Fruit fly (Drosophila melanogaster): ENCODE measurements around the gene GCS1.
A peak's percentile ranks its signal among the peaks of the same experiment; 100 is the strongest.

The GCS1 gene

DNA sequence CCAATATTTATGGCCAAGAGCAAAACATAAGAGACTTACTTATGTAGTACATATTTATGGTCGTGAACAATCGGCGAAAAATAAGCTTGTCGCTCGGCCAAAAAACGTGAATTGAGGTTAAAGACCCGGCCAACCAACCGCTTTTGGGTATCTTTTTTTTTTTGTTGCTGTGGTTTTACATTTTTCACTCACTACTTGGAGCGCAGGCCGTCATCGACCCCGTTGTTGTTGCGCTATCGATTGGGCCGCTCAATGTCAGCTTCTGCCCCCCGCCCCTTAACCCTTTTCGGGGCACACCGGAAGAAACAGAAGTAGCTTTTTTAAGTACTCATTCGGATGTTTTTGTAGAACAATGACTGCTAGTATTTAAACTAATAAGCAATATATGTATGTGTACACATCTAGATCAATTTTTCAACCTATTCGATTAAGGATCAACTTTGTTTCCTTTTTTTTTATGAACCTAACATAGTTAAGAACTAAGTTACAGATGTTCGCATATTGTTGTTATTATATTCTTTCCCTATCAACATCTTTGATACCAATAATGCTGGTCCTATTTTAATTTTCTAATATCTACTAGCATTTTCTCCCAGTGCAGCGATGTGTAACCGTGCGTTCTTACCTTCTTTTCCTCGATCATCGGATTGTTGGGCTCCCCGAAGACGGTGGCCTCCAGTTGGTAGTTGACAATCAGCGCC lies 9.6 kb downstream of the GCS1 start (continued):
- peak; percentile 47; the same call in 1 of the 2 replicates for TF ChIP-seq Ada2b (GFP tag; IDR thresholded peaks at IDR 0.05)
- no peak for TF ChIP-seq Dp (GFP tag; optimal IDR thresholded peaks at IDR 0.05)
- TF ChIP-seq CG12659 (GFP tag; optimal IDR thresholded peaks at IDR 0.05), result peak; percentile 82
- TF ChIP-seq H15 (GFP tag; IDR thresholded peaks at IDR 0.05), result no peak
- TF ChIP-seq Asciz (GFP tag; optimal IDR thresholded peaks at IDR 0.05), result no peak
- peak in 1 of 2 experiments; percentile 85 for TF ChIP-seq Hr51 (GFP tag; optimal IDR thresholded peaks at IDR 0.05)
- TF ChIP-seq dmrt11E (tag; optimal IDR thresholded peaks at IDR 0.05), result peak; percentile 70
- TF ChIP-seq Dek (tag; optimal IDR thresholded peaks at IDR 0.05), result peak; percentile 63
- TF ChIP-seq pita (GFP tag; optimal IDR thresholded peaks at IDR 0.05), result no peak
- peak; percentile 72 for TF ChIP-seq CHES-1-like (GFP tag; optimal IDR thresholded peaks at IDR 0.05)
- TF ChIP-seq CG12942 (GFP tag; optimal IDR thresholded peaks at IDR 0.05), result peak; percentile 52
- TF ChIP-seq crc (GFP tag; optimal IDR thresholded peaks at IDR 0.05), result peak; percentile 62
- TF ChIP-seq CG12104 (GFP tag; optimal IDR thresholded peaks at IDR 0.05), result peak; percentile 82
- TF ChIP-seq jumu (GFP tag; optimal IDR thresholded peaks at IDR 0.05), result peak; percentile 67
- peak; percentile 51 for TF ChIP-seq CG16815 (GFP tag; optimal IDR thresholded peaks at IDR 0.05)
- TF ChIP-seq Bdp1 (GFP tag; optimal IDR thresholded peaks at IDR 0.05), result peak; percentile 44
- no peak for TF ChIP-seq hbn (GFP tag; IDR thresholded peaks at IDR 0.05; ENCODE audit: partially characterized antibody)
- peak; percentile 65 for TF ChIP-seq chn (GFP tag; optimal IDR thresholded peaks at IDR 0.05)
- TF ChIP-seq CG34376 (GFP tag; optimal IDR thresholded peaks at IDR 0.05), result peak; percentile 17
- TF ChIP-seq Opbp (GFP tag; IDR thresholded peaks at IDR 0.05; ENCODE audit: partially characterized antibody), result no peak
- no peak for TF ChIP-seq Dref (GFP tag; IDR thresholded peaks at IDR 0.05)
- TF ChIP-seq gt (GFP tag; IDR thresholded peaks at IDR 0.05), result no peak
- TF ChIP-seq NC2α (GFP tag; optimal IDR thresholded peaks at IDR 0.05), result no peak
- TF ChIP-seq Hr3 (GFP tag; optimal IDR thresholded peaks at IDR 0.05), result peak; percentile 74
- peak; percentile 57 for TF ChIP-seq tin (GFP tag; optimal IDR thresholded peaks at IDR 0.05)
- TF ChIP-seq CG2199 (GFP tag; IDR thresholded peaks at IDR 0.05), result no peak
- peak; percentile 0 for TF ChIP-seq Hmr (GFP tag; optimal IDR thresholded peaks at IDR 0.05)

DNA sequence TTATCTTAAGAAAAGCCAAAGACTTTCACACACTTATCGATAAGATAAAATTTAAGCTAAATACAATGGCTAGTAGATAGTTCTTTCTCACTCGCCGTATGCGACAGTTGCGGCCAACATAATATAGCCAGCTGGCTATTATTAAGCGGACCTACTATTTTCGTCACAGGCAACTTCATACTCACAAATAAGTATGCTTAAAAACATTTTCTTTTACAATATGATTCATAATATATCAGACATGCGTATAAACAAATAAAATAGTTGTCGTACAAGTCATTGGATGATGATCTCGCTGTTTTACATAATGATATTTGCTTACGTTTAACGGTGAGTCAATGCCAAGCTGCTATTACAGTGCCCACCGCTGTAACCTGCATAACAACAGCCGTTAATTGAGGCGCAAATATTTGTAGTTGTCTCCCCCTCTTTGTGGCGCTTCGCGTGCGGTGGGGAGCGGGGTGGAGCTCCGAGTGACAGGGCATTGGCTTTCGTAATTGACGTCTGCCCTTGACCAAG lies 21.5 kb downstream of the GCS1 start:
- TF ChIP-seq ssp (GFP tag; IDR thresholded peaks at IDR 0.05), result no peak
- TF ChIP-seq CG32772 (GFP tag; IDR thresholded peaks at IDR 0.05), result peak; percentile 51; the same call in 1 of the 2 replicates
- peak; percentile 7 for TF ChIP-seq Nf-YB (GFP tag; optimal IDR thresholded peaks at IDR 0.05)
- no peak for TF ChIP-seq z (GFP tag; IDR thresholded peaks at IDR 0.05)
- TF ChIP-seq CG12744 (GFP tag; optimal IDR thresholded peaks at IDR 0.05), result peak; percentile 30
- TF ChIP-seq ro (GFP tag; IDR thresholded peaks at IDR 0.05), result 0 out of 2 replicates have a peak, but pooled peaks have one; percentile 14
- TF ChIP-seq sc (optimal IDR thresholded peaks at IDR 0.05), result no peak
- TF ChIP-seq sc (GFP tag; optimal IDR thresholded peaks at IDR 0.05), result peak; percentile 34
- TF ChIP-seq Poxn (GFP tag; IDR thresholded peaks at IDR 0.05), result no peak
- 0 out of 3 replicates have a peak, but pooled peaks have one; percentile 37 for TF ChIP-seq CG7357 (GFP tag; IDR thresholded peaks at IDR 0.05)
- peak; percentile 65 for TF ChIP-seq CG10147 (GFP tag; optimal IDR thresholded peaks at IDR 0.05)
- no peak; the same call in 2 of the 3 replicates for TF ChIP-seq CG11456 (GFP tag; IDR thresholded peaks at IDR 0.05)
- no peak for TF ChIP-seq CG9797 (GFP tag; optimal IDR thresholded peaks at IDR 0.05)
- peak; percentile 32; the same call in 1 of the 4 replicates for TF ChIP-seq Gug (GFP tag; IDR thresholded peaks at IDR 0.05)
- TF ChIP-seq grn (GFP tag; optimal IDR thresholded peaks at IDR 0.05), result no peak
- no peak for TF ChIP-seq CG17912 (GFP tag; optimal IDR thresholded peaks at IDR 0.05)
- peak; percentile 49; the same call in 1 of the 2 replicates for TF ChIP-seq vvl (GFP tag; IDR thresholded peaks at IDR 0.05)
- no peak for TF ChIP-seq ara (GFP tag; IDR thresholded peaks at IDR 0.05)
- peak; percentile 45 for TF ChIP-seq Hmx (GFP tag; optimal IDR thresholded peaks at IDR 0.05)
- peak; percentile 40 for TF ChIP-seq CG11723 (GFP tag; optimal IDR thresholded peaks at IDR 0.05)
- TF ChIP-seq CG10543 (GFP tag; optimal IDR thresholded peaks at IDR 0.05), result peak; percentile 52
- peak; percentile 70 for TF ChIP-seq CG13424 (tag; optimal IDR thresholded peaks at IDR 0.05)
- no peak for TF ChIP-seq eve (GFP tag; optimal IDR thresholded peaks at IDR 0.05)
- TF ChIP-seq Side (GFP tag; optimal IDR thresholded peaks at IDR 0.05), result peak; percentile 33
